Fruit fly (Drosophila melanogaster): ENCODE data around the gene Hsc70-4.
A peak's percentile ranks its signal among the peaks of the same experiment; 100 is the strongest.

Hsc70-4 gene

dm6 chr3R:15280619-15281334, 38.3 kb downstream of the Hsc70-4 start (continued):
- TF ChIP-seq CG14860 (GFP tag; IDR thresholded peaks at IDR 0.05; ENCODE audit: partially characterized antibody) (no peak), CG4730 (GFP tag; IDR thresholded peaks at IDR 0.05) (no peak), rib (GFP tag; IDR thresholded peaks at IDR 0.05) (no peak), ara (GFP tag; IDR thresholded peaks at IDR 0.05) (peak; percentile 55; the same call in 1 of the 2 replicates), CG17912 (GFP tag; optimal IDR thresholded peaks at IDR 0.05) (no peak), psq (GFP tag; optimal IDR thresholded peaks at IDR 0.05) (no peak), CG17385 (GFP tag; optimal IDR thresholded peaks at IDR 0.05) (peak; percentile 51), bab2 (GFP tag; optimal IDR thresholded peaks at IDR 0.05) (no peak), CG1602 (GFP tag; optimal IDR thresholded peaks at IDR 0.05) (peak; percentile 78), CG34422 (GFP tag; IDR thresholded peaks at IDR 0.05) (0 out of 3 replicates have a peak, but pooled peaks have one; percentile 23), Ets97D (GFP tag; optimal IDR thresholded peaks at IDR 0.05) (no peak), CG43689 (GFP tag; IDR thresholded peaks at IDR 0.05) (no peak), Poxn (GFP tag; IDR thresholded peaks at IDR 0.05) (no peak), CG3838 (GFP tag; optimal IDR thresholded peaks at IDR 0.05) (peak; percentile 5), HLH3B (GFP tag; IDR thresholded peaks at IDR 0.05) (peak; percentile 38), CG31224 (GFP tag; IDR thresholded peaks at IDR 0.05) (0 out of 2 replicates have a peak, but pooled peaks have one; percentile 4), CG32772 (GFP tag; IDR thresholded peaks at IDR 0.05) (no peak), dpn (GFP tag; optimal IDR thresholded peaks at IDR 0.05) (peak in 1 of 2 experiments; percentile 59), sim (GFP tag; IDR thresholded peaks at IDR 0.05) (peak; percentile 36; the same call in 1 of the 2 replicates), CG12299 (tag; optimal IDR thresholded peaks at IDR 0.05) (peak; percentile 70), pb (GFP tag; optimal IDR thresholded peaks at IDR 0.05) (no peak), dan (GFP tag; IDR thresholded peaks at IDR 0.05) (no peak), CG13424 (tag; optimal IDR thresholded peaks at IDR 0.05) (peak; percentile 84), CG5245 (GFP tag; optimal IDR thresholded peaks at IDR 0.05) (peak; percentile 24), Asciz (GFP tag; optimal IDR thresholded peaks at IDR 0.05) (peak; percentile 59), tll (GFP tag; optimal IDR thresholded peaks at IDR 0.05) (peak in 1 of 2 experiments; percentile 13), Hr3 (GFP tag; optimal IDR thresholded peaks at IDR 0.05) (peak; percentile 83), knrl (GFP tag; IDR thresholded peaks at IDR 0.05; ENCODE audit: partially characterized antibody) (no peak), NFAT (GFP tag; IDR thresholded peaks at IDR 0.05) (no peak; the same call in 1 of the 2 replicates), CG14965 (GFP tag; optimal IDR thresholded peaks at IDR 0.05; ENCODE audit: borderline replicate concordance) (no peak), Tbp (GFP tag; optimal IDR thresholded peaks at IDR 0.05) (no peak), slou (GFP tag; optimal IDR thresholded peaks at IDR 0.05) (no peak), wdn (GFP tag; IDR thresholded peaks at IDR 0.05) (no peak), tx (GFP tag; optimal IDR thresholded peaks at IDR 0.05) (no peak), CG3163 (GFP tag; optimal IDR thresholded peaks at IDR 0.05) (no peak), wek (GFP tag; optimal IDR thresholded peaks at IDR 0.05) (no peak), br (optimal IDR thresholded peaks at IDR 0.05) (no peak), luna (GFP tag; optimal IDR thresholded peaks at IDR 0.05) (no peak), ro (GFP tag; IDR thresholded peaks at IDR 0.05) (no peak), Opbp (GFP tag; IDR thresholded peaks at IDR 0.05; ENCODE audit: partially characterized antibody) (no peak), Side (GFP tag; optimal IDR thresholded peaks at IDR 0.05) (no peak), bbx (GFP tag; IDR thresholded peaks at IDR 0.05; ENCODE audit: partially characterized antibody) (no peak), CG14667 (GFP tag; IDR thresholded peaks at IDR 0.05) (peak; percentile 35; the same call in 1 of the 2 replicates), Dad (GFP tag; optimal IDR thresholded peaks at IDR 0.05) (no peak), az2 (GFP tag; optimal IDR thresholded peaks at IDR 0.05) (peak; percentile 79), otp (GFP tag; IDR thresholded peaks at IDR 0.05) (no peak), vnd (GFP tag; IDR thresholded peaks at IDR 0.05; ENCODE audit: partially characterized antibody) (no peak), CG4328 (GFP tag; optimal IDR thresholded peaks at IDR 0.05) (peak; percentile 59), sens (GFP tag) (peak; percentile 91), MTF-1 (GFP tag; optimal IDR thresholded peaks at IDR 0.05; ENCODE audit: borderline replicate concordance) (no peak), twi (tag; optimal IDR thresholded peaks at IDR 0.05) (peak; percentile 69)
